Worm (Caenorhabditis elegans) whole organism, L4 larva: ENCODE data around the gene kin-20.

Experiments
- F44E2.7 ChIP-seq: fragments of 200-800 bp; sonication (Bioruptor generic); IDR thresholded peaks from 2 replicates; pipeline ENCODE4 v2.1.2; 2022; ENCODE audit warnings: missing genetic modification characterization, missing compliant biosample characterization
- Y48G9A.11 ChIP-seq: fragments of 200-800 bp; sonication (Bioruptor generic); IDR thresholded peaks from 2 replicates; pipeline ENCODE4 v1.3.6; 2022; ENCODE audit warnings: missing genetic modification reagents, missing genetic modification characterization, missing compliant biosample characterization
- aha-1 ChIP-seq: fragments of 150-350 bp; peaks from one replicate; lab custom pipeline; 2014; ENCODE audit warnings: missing biosample characterization, missing genetic modification characterization
- ceh-44 ChIP-seq: fragments of 200-800 bp; sonication (Bioruptor generic); IDR thresholded peaks from 2 replicates; pipeline ENCODE4 v1.3.6; 2022; ENCODE audit warnings: missing genetic modification reagents, missing genetic modification characterization, missing compliant biosample characterization
- ces-1 ChIP-seq: fragments of 150-350 bp; sonication (generic microtip); optimal IDR thresholded peaks from 4 replicates; lab custom pipeline; 2014; ENCODE audit warnings: missing biosample characterization, missing genetic modification reagents, missing genetic modification characterization
- ctbp-1 ChIP-seq: fragments of 200-800 bp; sonication (Bioruptor generic); IDR thresholded peaks from 2 replicates; pipeline ENCODE4 v1.3.6; 2022; ENCODE audit warnings: missing genetic modification reagents, missing genetic modification characterization, missing compliant biosample characterization
- daf-19 ChIP-seq: fragments of 200-800 bp; sonication (Bioruptor generic); conservative IDR thresholded peaks from 2 replicates; pipeline ENCODE4 v1.3.6; 2022; ENCODE audit warnings: missing genetic modification characterization, missing compliant biosample characterization
- daf-8 ChIP-seq: fragments of 200-800 bp; sonication (Bioruptor generic); IDR thresholded peaks from 2 replicates; pipeline ENCODE4 v1.3.6; 2022; ENCODE audit warnings: missing genetic modification characterization, missing compliant biosample characterization
- dmd-6 ChIP-seq: fragments of 200-800 bp; sonication (Bioruptor generic); IDR thresholded peaks from 2 replicates; pipeline ENCODE4 v1.3.6; 2022; ENCODE audit warnings: missing genetic modification reagents, missing genetic modification characterization, missing compliant biosample characterization
- dmd-8 ChIP-seq: fragments of 200-800 bp; sonication (Bioruptor generic); IDR thresholded peaks from 2 replicates; pipeline ENCODE4 v1.3.6; 2022; ENCODE audit warnings: missing genetic modification characterization, missing compliant biosample characterization
- dve-1 ChIP-seq: sonication (generic microtip); optimal IDR thresholded peaks from 2 replicates; lab custom pipeline; 2017; ENCODE audit warnings: antibody characterized with exemption, mild to moderate bottlenecking, missing genetic modification characterization, missing compliant biosample characterization; ENCODE audit not compliant: insufficient read depth
- fos-1 ChIP-seq: fragments of 150-350 bp; optimal IDR thresholded peaks from 2 replicates; lab custom pipeline; 2014; ENCODE audit warnings: missing biosample characterization, missing genetic modification characterization
- hif-1 ChIP-seq, 2 experiments: sonication (generic microtip); optimal IDR thresholded peaks; 2 replicates each; lab custom pipeline; 2016 to 2017; ENCODE audit warnings: missing compliant biosample characterization in 2 of 2, missing genetic modification characterization in 2 of 2, missing genetic modification reagents in 2 of 2, missing genotype in 2 of 2, mild to moderate bottlenecking in 1 of 2
- hlh-30 ChIP-seq: sonication (generic microtip); optimal IDR thresholded peaks from 2 replicates; lab custom pipeline; 2017; ENCODE audit warnings: antibody characterized with exemption, mild to moderate bottlenecking, missing genetic modification characterization, missing compliant biosample characterization; ENCODE audit not compliant: insufficient read depth
- lim-7 ChIP-seq: fragments of 200-800 bp; sonication (Bioruptor generic); IDR thresholded peaks from 2 replicates; pipeline ENCODE4 v1.3.6; 2022; ENCODE audit warnings: missing genetic modification characterization, missing compliant biosample characterization
- lin-13 ChIP-seq: fragments of 150-350 bp; optimal IDR thresholded peaks from 2 replicates; lab custom pipeline; 2014; ENCODE audit warnings: missing biosample characterization, missing genetic modification reagents, missing genetic modification characterization
- lin-39 ChIP-seq: fragments of 150-350 bp; optimal IDR thresholded peaks from 2 replicates; lab custom pipeline; 2014; ENCODE audit warnings: missing biosample characterization, missing genetic modification reagents, missing genetic modification characterization
- mdl-1 ChIP-seq, 2 experiments: fragments of 150-350 bp in 1 of 2; sonication (generic microtip) in 1 of 2; optimal IDR thresholded peaks; 2 replicates each; lab custom pipeline; 2014 to 2017; ENCODE audit warnings: missing biosample characterization in 2 of 2, missing genetic modification characterization in 2 of 2
- mdt-29 ChIP-seq: fragments of 200-800 bp; sonication (Bioruptor generic); IDR thresholded peaks from 2 replicates; pipeline ENCODE4 v1.3.6; 2022; ENCODE audit warnings: missing genetic modification reagents, missing genetic modification characterization, missing compliant biosample characterization
- mes-2 ChIP-seq: sonication (generic microtip); optimal IDR thresholded peaks from 2 replicates; lab custom pipeline; 2016; ENCODE audit warnings: missing genotype, mild to moderate bottlenecking, missing genetic modification characterization, missing compliant biosample characterization; ENCODE audit not compliant: poor library complexity, severe bottlenecking
- mxl-2 ChIP-seq: fragments of 200-800 bp; sonication (Bioruptor generic); conservative IDR thresholded peaks from 2 replicates; pipeline ENCODE4 v1.3.6; 2022; ENCODE audit warnings: missing genetic modification reagents, missing genetic modification characterization, missing compliant biosample characterization
- nhr-28 ChIP-seq: fragments of 150-350 bp; optimal IDR thresholded peaks from 2 replicates; lab custom pipeline; 2014; ENCODE audit warnings: missing biosample characterization, missing genetic modification characterization
- nhr-41 ChIP-seq: fragments of 200-800 bp; sonication (Bioruptor generic); IDR thresholded peaks from 2 replicates; pipeline ENCODE4 v1.3.6; 2022; ENCODE audit warnings: missing genetic modification reagents, missing genetic modification characterization, missing compliant biosample characterization
- nhr-42 ChIP-seq: fragments of 200-800 bp; sonication (Bioruptor generic); IDR thresholded peaks from 2 replicates; pipeline ENCODE4 v1.3.6; 2022; ENCODE audit warnings: missing genetic modification characterization, missing compliant biosample characterization
- nhr-48 ChIP-seq: sonication (generic microtip); optimal IDR thresholded peaks from 2 replicates; lab custom pipeline; 2016; ENCODE audit warnings: mild to moderate bottlenecking, missing genetic modification characterization, missing compliant biosample characterization
- nhr-6 ChIP-seq: fragments of 150-350 bp; optimal IDR thresholded peaks from 2 replicates; lab custom pipeline; 2014; ENCODE audit warnings: missing biosample characterization, missing genetic modification characterization
- nhr-76 ChIP-seq: fragments of 150-350 bp; optimal IDR thresholded peaks from 2 replicates; lab custom pipeline; 2014; ENCODE audit warnings: missing biosample characterization, missing genetic modification characterization
- pha-4 ChIP-seq, 2 experiments: fragments of 150-350 bp in 1 of 2; fragments of 200-800 bp in 1 of 2; sonication (Bioruptor generic) in 1 of 2; IDR thresholded peaks in 1 of 2; optimal IDR thresholded peaks in 1 of 2; 2 replicates each; pipeline versions ENCODE4 v1.3.6 to Lab custom; 2014 to 2022; ENCODE audit warnings: missing genetic modification characterization in 2 of 2, missing genetic modification reagents in 2 of 2, missing biosample characterization in 1 of 2, missing compliant biosample characterization in 1 of 2
- php-3 ChIP-seq: fragments of 200-800 bp; sonication (Bioruptor generic); IDR thresholded peaks from 2 replicates; pipeline ENCODE4 v1.3.6; 2022; ENCODE audit warnings: missing genetic modification reagents, missing genetic modification characterization, missing compliant biosample characterization
- pqm-1 ChIP-seq: sonication (generic microtip); optimal IDR thresholded peaks from 2 replicates; lab custom pipeline; 2017; ENCODE audit warnings: missing biosample characterization, missing genetic modification characterization
- rbr-2 ChIP-seq: sonication (generic microtip); optimal IDR thresholded peaks from 2 replicates; lab custom pipeline; 2016; ENCODE audit warnings: missing genotype, missing genetic modification characterization, missing compliant biosample characterization
- sdz-12 ChIP-seq: fragments of 200-800 bp; sonication (Bioruptor generic); optimal IDR thresholded peaks from 2 replicates; lab custom pipeline; 2018; ENCODE audit warnings: mild to moderate bottlenecking, missing genetic modification characterization, missing compliant biosample characterization
- set-16 ChIP-seq: fragments of 200-800 bp; sonication (Bioruptor generic); IDR thresholded peaks from 2 replicates; pipeline ENCODE4 v1.3.6; 2022; ENCODE audit warnings: missing genetic modification reagents, missing genetic modification characterization, missing compliant biosample characterization
- snpc-1.2 ChIP-seq: fragments of 200-800 bp; sonication (Bioruptor generic); IDR thresholded peaks from 2 replicates; pipeline ENCODE4 v1.3.6; 2022; ENCODE audit warnings: missing genetic modification reagents, missing genetic modification characterization, missing compliant biosample characterization
- tra-1 ChIP-seq: fragments of 200-800 bp; sonication (Bioruptor generic); IDR thresholded peaks from 2 replicates; pipeline ENCODE4 v1.3.6; 2022; ENCODE audit warnings: missing genetic modification reagents, missing genetic modification characterization, missing compliant biosample characterization
- unc-130 ChIP-seq: sonication (generic microtip); optimal IDR thresholded peaks from 2 replicates; lab custom pipeline; 2016; ENCODE audit warnings: missing genetic modification reagents, missing genetic modification characterization, missing compliant biosample characterization
- unc-39 ChIP-seq: sonication (generic microtip); optimal IDR thresholded peaks from 2 replicates; lab custom pipeline; 2017; ENCODE audit warnings: missing biosample characterization, missing genetic modification characterization
- unc-62 ChIP-seq, 3 experiments: fragments of 150-350 bp in 1 of 3; sonication (generic microtip); optimal IDR thresholded peaks in 2 of 3; peaks in 1 of 3; 1 replicate in 1 of 3; 2 replicates in 2 of 3; lab custom pipeline; 2014 to 2017; ENCODE audit warnings: missing biosample characterization in 3 of 3, missing genetic modification characterization in 3 of 3, missing genetic modification reagents in 3 of 3, missing genotype in 1 of 3
- vab-7 ChIP-seq: fragments of 200-800 bp; sonication (Bioruptor generic); IDR thresholded peaks from 2 replicates; pipeline ENCODE4 v1.3.6; 2022; ENCODE audit warnings: missing genetic modification reagents, missing genetic modification characterization, missing compliant biosample characterization
- zag-1 ChIP-seq: fragments of 150-350 bp; optimal IDR thresholded peaks from 2 replicates; lab custom pipeline; 2014; ENCODE audit warnings: missing biosample characterization, missing genetic modification characterization
- zip-11 ChIP-seq: fragments of 200-800 bp; sonication (Bioruptor generic); IDR thresholded peaks from 2 replicates; pipeline ENCODE4 v1.3.6; 2022; ENCODE audit warnings: missing genetic modification characterization, missing compliant biosample characterization
- ztf-11 ChIP-seq: fragments of 150-350 bp; optimal IDR thresholded peaks from 2 replicates; lab custom pipeline; 2014; ENCODE audit warnings: missing biosample characterization, missing genetic modification characterization
- ztf-7 ChIP-seq: fragments of 150-350 bp; optimal IDR thresholded peaks from 2 replicates; lab custom pipeline; 2014; ENCODE audit warnings: missing biosample characterization, missing genetic modification characterization

kin-20 gene

ce11 chrX:15246182-15246581, 31.4 kb downstream of the kin-20 start, which contains the start of gene piki-1:
Gene piki-1, minus strand, starts transcription at chrX:15246399.
- TF ChIP-seq pha-4 (GFP tag; IDR thresholded peaks at IDR 0.05; lab: Robert Waterston, UW) (no peak), pha-4 (tag; optimal IDR thresholded peaks at IDR 0.05; lab: Kevin White, UChicago) (no peak), aha-1 (tag; lab: Kevin White, UChicago) (no peak), lin-13 (GFP tag; lab: Kevin White, UChicago) (no peak), set-16 (GFP tag; lab: Robert Waterston, UW) (no peak), nhr-41 (GFP tag; lab: Robert Waterston, UW) (no peak), ces-1 (no peak), zag-1 (tag; lab: Kevin White, UChicago) (no peak), pqm-1 (tag; lab: Kevin White, UChicago) (no peak), mdl-1 (tag; optimal IDR thresholded peaks at IDR 0.05; lab: Kevin White, UChicago) (no peak), hif-1 (tag; optimal IDR thresholded peaks at IDR 0.05; lab: Kevin White, UChicago) (no peak), nhr-6 (tag; lab: Kevin White, UChicago) (no peak), mdt-29 (GFP tag; lab: Robert Waterston, UW) (no peak), nhr-28 (no peak), fos-1 (tag; lab: Kevin White, UChicago) (no peak), mes-2 (tag; lab: Kevin White, UChicago) (no peak), daf-8 (no peak), nhr-48 (tag; lab: Kevin White, UChicago) (no peak)

DNA sequence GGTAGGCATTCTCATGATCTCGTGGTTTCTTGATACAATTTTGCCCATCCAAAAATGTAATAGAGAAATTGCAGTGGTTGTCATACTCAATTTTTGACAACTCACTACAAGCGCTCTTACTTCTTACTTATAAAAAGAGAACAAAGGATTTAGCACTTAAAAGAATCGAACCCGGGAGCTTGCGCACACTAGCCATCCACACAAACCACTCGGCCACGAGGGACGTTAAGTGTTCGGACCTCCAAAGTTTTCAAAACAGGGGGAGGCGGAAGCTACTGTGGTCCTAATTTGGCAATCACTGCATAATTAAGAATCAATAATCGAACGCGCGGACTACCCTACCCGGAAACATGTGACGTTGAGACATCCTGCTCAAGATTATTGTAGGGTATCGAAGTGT, 34.8 kb downstream of the kin-20 start:
- TF ChIP-seq ctbp-1 (GFP tag; lab: Robert Waterston, UW): no peak
- TF ChIP-seq snpc-1.2 (GFP tag; lab: Robert Waterston, UW): peak; percentile 70; the same call in 1 of the 2 replicates
- TF ChIP-seq mdt-29 (GFP tag; lab: Robert Waterston, UW): 0 out of 2 replicates have a peak, but pooled peaks have one; percentile 40
- TF ChIP-seq lim-7 (GFP tag; lab: Robert Waterston, UW): peak; percentile 55; the same call in 1 of the 2 replicates
- TF ChIP-seq vab-7 (GFP tag; lab: Robert Waterston, UW): peak; percentile 54; the same call in 1 of the 2 replicates
- TF ChIP-seq, all 104 proteins: peak for 4

ce11 chrX:15241169-15241568, 36.4 kb downstream of the kin-20 start:
- no peak for TF ChIP-seq mxl-2 (GFP tag; lab: Robert Waterston, UW)
- TF ChIP-seq lin-39 (tag; lab: Kevin White, UChicago): no peak
- no peak for TF ChIP-seq mdl-1 (tag; optimal IDR thresholded peaks at IDR 0.05; lab: Kevin White, UChicago)
- no peak for TF ChIP-seq rbr-2
- TF ChIP-seq Y48G9A.11 (GFP tag; lab: Robert Waterston, UW): peak; percentile 53; the same call in 1 of the 2 replicates
- TF ChIP-seq pha-4 (GFP tag; IDR thresholded peaks at IDR 0.05; lab: Robert Waterston, UW): no peak
- no peak for TF ChIP-seq pha-4 (tag; optimal IDR thresholded peaks at IDR 0.05; lab: Kevin White, UChicago)
- no peak for TF ChIP-seq nhr-28
- TF ChIP-seq sdz-12 (GFP tag; lab: Kevin White, UChicago): no peak
- TF ChIP-seq ceh-44 (GFP tag; lab: Robert Waterston, UW): peak; percentile 60; the same call in 1 of the 2 replicates
- no peak for TF ChIP-seq nhr-76 (tag; lab: Kevin White, UChicago)
- no peak for TF ChIP-seq php-3 (GFP tag; lab: Robert Waterston, UW)
- no peak for TF ChIP-seq ztf-7 (tag; lab: Kevin White, UChicago)
- peak; percentile 76 for TF ChIP-seq snpc-1.2 (GFP tag; lab: Robert Waterston, UW)
- TF ChIP-seq daf-19 (GFP tag; lab: Robert Waterston, UW): 0 out of 2 replicates have a peak, but pooled peaks have one; percentile 32
- no peak for TF ChIP-seq F44E2.7 (GFP tag; lab: Robert Waterston, UW)
- TF ChIP-seq aha-1 (tag; lab: Kevin White, UChicago): no peak
- peak; percentile 22 for TF ChIP-seq mes-2 (tag; lab: Kevin White, UChicago)
- TF ChIP-seq unc-39 (tag; lab: Kevin White, UChicago): no peak
- TF ChIP-seq dve-1: no peak
- no peak for TF ChIP-seq unc-130 (GFP tag; lab: Kevin White, UChicago)
- TF ChIP-seq dmd-8 (GFP tag; lab: Robert Waterston, UW): no peak
- TF ChIP-seq nhr-42 (GFP tag; lab: Robert Waterston, UW): no peak
- no peak for TF ChIP-seq hlh-30 (tag; lab: Kevin White, UChicago)
- no peak for TF ChIP-seq ces-1
- 0 out of 2 replicates have a peak, but pooled peaks have one; percentile 23 for TF ChIP-seq tra-1 (GFP tag; lab: Robert Waterston, UW)
- TF ChIP-seq fos-1 (tag; lab: Kevin White, UChicago): no peak
- no peak for TF ChIP-seq ztf-11 (tag; lab: Kevin White, UChicago)
- TF ChIP-seq zip-11 (GFP tag; lab: Robert Waterston, UW): no peak
- TF ChIP-seq unc-62 (GFP tag; optimal IDR thresholded peaks at IDR 0.05 in 1 of 2; lab: Kevin White, UChicago): no peak
- TF ChIP-seq unc-62 (tag; optimal IDR thresholded peaks at IDR 0.05; lab: Kevin White, UChicago): no peak
- TF ChIP-seq dmd-6 (GFP tag; lab: Robert Waterston, UW): peak; percentile 49
- 0 out of 2 replicates have a peak, but pooled peaks have one; percentile 38 for TF ChIP-seq vab-7 (GFP tag; lab: Robert Waterston, UW)
- no peak for TF ChIP-seq set-16 (GFP tag; lab: Robert Waterston, UW)
- peak; percentile 68; the same call in 1 of the 2 replicates for TF ChIP-seq lim-7 (GFP tag; lab: Robert Waterston, UW)
- TF ChIP-seq nhr-6 (tag; lab: Kevin White, UChicago): no peak
